Worm (Caenorhabditis elegans) whole organism, L4 larva: ENCODE results near the gene rfk-1.

Experiments used
- F44E2.7 ChIP-seq: fragments of 200-800 bp; sonication (Bioruptor generic); IDR thresholded peaks from 2 replicates; pipeline ENCODE4 v2.1.2; 2022; ENCODE audit warnings: missing genetic modification characterization, missing compliant biosample characterization
- Y48G9A.11 ChIP-seq: fragments of 200-800 bp; sonication (Bioruptor generic); IDR thresholded peaks from 2 replicates; pipeline ENCODE4 v1.3.6; 2022; ENCODE audit warnings: missing genetic modification reagents, missing genetic modification characterization, missing compliant biosample characterization
- ZK337.2 ChIP-seq: fragments of 200-800 bp; sonication (Bioruptor generic); IDR thresholded peaks from 2 replicates; pipeline ENCODE4 v1.3.6; 2022; ENCODE audit warnings: missing genetic modification reagents, missing genetic modification characterization, missing compliant biosample characterization
- ceh-82 ChIP-seq: sonication (generic microtip); optimal IDR thresholded peaks from 2 replicates; lab custom pipeline; 2017; ENCODE audit warnings: missing biosample characterization, missing genetic modification characterization
- cey-2 ChIP-seq: sonication (generic microtip); optimal IDR thresholded peaks from 3 replicates; lab custom pipeline; 2017; ENCODE audit warnings: missing genetic modification characterization, mild to moderate bottlenecking, missing compliant biosample characterization, antibody characterized with exemption, borderline replicate concordance; ENCODE audit not compliant: insufficient read depth
- daf-12 ChIP-seq: fragments of 150-350 bp; optimal IDR thresholded peaks from 2 replicates; lab custom pipeline; 2014; ENCODE audit warnings: missing biosample characterization, missing genetic modification reagents, missing genetic modification characterization
- egl-27 ChIP-seq: sonication (generic microtip); optimal IDR thresholded peaks from 3 replicates; lab custom pipeline; 2017; ENCODE audit warnings: missing biosample characterization, missing genetic modification reagents, missing genetic modification characterization
- hlh-11 ChIP-seq: fragments of 200-800 bp; sonication (Bioruptor generic); optimal IDR thresholded peaks from 2 replicates; lab custom pipeline; 2018; ENCODE audit warnings: mild to moderate bottlenecking, missing genetic modification characterization, missing compliant biosample characterization
- lin-29 ChIP-seq: fragments of 200-800 bp; sonication (Bioruptor generic); IDR thresholded peaks from 2 replicates; pipeline ENCODE4 v1.3.6; 2022; ENCODE audit warnings: missing genetic modification reagents, missing genetic modification characterization, missing compliant biosample characterization
- lir-3 ChIP-seq: sonication (generic microtip); optimal IDR thresholded peaks from 2 replicates; lab custom pipeline; 2016; ENCODE audit warnings: mild to moderate bottlenecking, missing genetic modification characterization, missing compliant biosample characterization
- mdt-29 ChIP-seq: fragments of 200-800 bp; sonication (Bioruptor generic); IDR thresholded peaks from 2 replicates; pipeline ENCODE4 v1.3.6; 2022; ENCODE audit warnings: missing genetic modification reagents, missing genetic modification characterization, missing compliant biosample characterization
- nhr-111 ChIP-seq: fragments of 200-800 bp; sonication (Bioruptor generic); optimal IDR thresholded peaks from 2 replicates; lab custom pipeline; 2018; ENCODE audit warnings: mild to moderate bottlenecking, missing genetic modification characterization, missing compliant biosample characterization
- nhr-28 ChIP-seq: fragments of 150-350 bp; optimal IDR thresholded peaks from 2 replicates; lab custom pipeline; 2014; ENCODE audit warnings: missing biosample characterization, missing genetic modification characterization
- nhr-76 ChIP-seq: fragments of 150-350 bp; optimal IDR thresholded peaks from 2 replicates; lab custom pipeline; 2014; ENCODE audit warnings: missing biosample characterization, missing genetic modification characterization
- pha-4 ChIP-seq, 2 experiments: fragments of 150-350 bp in 1 of 2; fragments of 200-800 bp in 1 of 2; sonication (Bioruptor generic) in 1 of 2; IDR thresholded peaks in 1 of 2; optimal IDR thresholded peaks in 1 of 2; 2 replicates each; pipeline versions ENCODE4 v1.3.6 to Lab custom; 2014 to 2022; ENCODE audit warnings: missing genetic modification characterization in 2 of 2, missing genetic modification reagents in 2 of 2, missing biosample characterization in 1 of 2, missing compliant biosample characterization in 1 of 2
- php-3 ChIP-seq: fragments of 200-800 bp; sonication (Bioruptor generic); IDR thresholded peaks from 2 replicates; pipeline ENCODE4 v1.3.6; 2022; ENCODE audit warnings: missing genetic modification reagents, missing genetic modification characterization, missing compliant biosample characterization
- unc-62 ChIP-seq, 3 experiments: fragments of 150-350 bp in 1 of 3; sonication (generic microtip); optimal IDR thresholded peaks in 2 of 3; peaks in 1 of 3; 1 replicate in 1 of 3; 2 replicates in 2 of 3; lab custom pipeline; 2014 to 2017; ENCODE audit warnings: missing biosample characterization in 3 of 3, missing genetic modification characterization in 3 of 3, missing genetic modification reagents in 3 of 3, missing genotype in 1 of 3
- ztf-7 ChIP-seq: fragments of 150-350 bp; optimal IDR thresholded peaks from 2 replicates; lab custom pipeline; 2014; ENCODE audit warnings: missing biosample characterization, missing genetic modification characterization

Gene rfk-1

ce11 chrIV:10360336-10360735 lies 48.9 kb downstream of the rfk-1 start, which contains the start of gene ugt-59:
TSS of gene ugt-59 (plus strand) at chrIV:10360636.
- TF ChIP-seq unc-62 (GFP tag; optimal IDR thresholded peaks at IDR 0.05 in 1 of 2; lab: Kevin White, UChicago) = no peak
- TF ChIP-seq unc-62 (tag; optimal IDR thresholded peaks at IDR 0.05; lab: Kevin White, UChicago) = no peak
- no peak for TF ChIP-seq lin-29 (GFP tag; lab: Robert Waterston, UW)
- no peak for TF ChIP-seq mdt-29 (GFP tag; lab: Robert Waterston, UW)
- TF ChIP-seq ztf-7 (tag; lab: Kevin White, UChicago) = no peak
- no peak for TF ChIP-seq Y48G9A.11 (GFP tag; lab: Robert Waterston, UW)
- TF ChIP-seq cey-2 (tag; lab: Kevin White, UChicago) = no peak
- no peak for TF ChIP-seq F44E2.7
- TF ChIP-seq egl-27 (tag; lab: Kevin White, UChicago) = no peak
- TF ChIP-seq pha-4 (GFP tag; IDR thresholded peaks at IDR 0.05; lab: Robert Waterston, UW) = no peak
- no peak for TF ChIP-seq pha-4 (tag; optimal IDR thresholded peaks at IDR 0.05; lab: Kevin White, UChicago)
- no peak for TF ChIP-seq ZK337.2 (GFP tag; lab: Robert Waterston, UW)
- no peak for TF ChIP-seq nhr-76 (tag; lab: Kevin White, UChicago)
- TF ChIP-seq php-3 (GFP tag; lab: Robert Waterston, UW) = no peak
- no peak for TF ChIP-seq ceh-82 (tag; lab: Kevin White, UChicago)
- TF ChIP-seq nhr-111 (GFP tag; lab: Kevin White, UChicago) = no peak
- TF ChIP-seq nhr-28 (tag; lab: Kevin White, UChicago) = no peak
- no peak for TF ChIP-seq daf-12
- no peak for TF ChIP-seq lir-3 (tag; lab: Kevin White, UChicago)
- TF ChIP-seq hlh-11 (tag; lab: Kevin White, UChicago) = no peak
